Fruit fly (Drosophila melanogaster): ENCODE measurements around the gene RhoU.

- TF ChIP-seq Jra (GFP tag; optimal IDR thresholded peaks at IDR 0.05) (no peak), dmrt93B (GFP tag; optimal IDR thresholded peaks at IDR 0.05) (no peak), CrebA (GFP tag; optimal IDR thresholded peaks at IDR 0.05; ENCODE audit: borderline replicate concordance) (no peak), psq (GFP tag; optimal IDR thresholded peaks at IDR 0.05) (no peak), HLH106 (tag; optimal IDR thresholded peaks at IDR 0.05) (no peak), dsf (GFP tag; optimal IDR thresholded peaks at IDR 0.05; ENCODE audit: borderline replicate concordance) (no peak), Myc (optimal IDR thresholded peaks at IDR 0.05) (no peak), h (GFP tag; optimal IDR thresholded peaks at IDR 0.05) (no peak), Hr78 (GFP tag; optimal IDR thresholded peaks at IDR 0.05) (no peak), pan (optimal IDR thresholded peaks at IDR 0.05) (no peak), Abd-B (GFP tag; optimal IDR thresholded peaks at IDR 0.05) (no peak), woc (GFP tag; optimal IDR thresholded peaks at IDR 0.05) (no peak), fru (GFP tag; optimal IDR thresholded peaks at IDR 0.05) (no peak), lola (GFP tag; optimal IDR thresholded peaks at IDR 0.05) (no peak)
These were observed 3.4 kb upstream of the RhoU start, which contains the start of gene CG2972 for dm6 chrX:10082950-10083253.

Data from whole organism, wandering third instar larva.